Fruit fly (Drosophila melanogaster) whole organism, prepupa: ENCODE results near the gene CG31321.

Experiments
- CG6276 ChIP-seq: fragments of 200-800 bp; sonication (Bioruptor generic); optimal IDR thresholded peaks from 2 replicates; lab custom pipeline; 2017; ENCODE audit warnings: missing biosample characterization, mild to moderate bottlenecking, missing genetic modification characterization
- CG6792 ChIP-seq: fragments of 200-800 bp; sonication (Bioruptor generic); optimal IDR thresholded peaks from 3 replicates; lab custom pipeline; 2016; ENCODE audit warnings: missing biosample characterization, missing genetic modification characterization
- OdsH ChIP-seq: fragments of 200-800 bp; sonication (Bioruptor generic); optimal IDR thresholded peaks from 3 replicates; lab custom pipeline; 2016; ENCODE audit warnings: missing biosample characterization, missing genetic modification characterization
- Sox102F ChIP-seq: fragments of 200-800 bp; sonication (Bioruptor generic); optimal IDR thresholded peaks from 2 replicates; lab custom pipeline; 2016; ENCODE audit warnings: missing biosample characterization, mild to moderate bottlenecking, missing genetic modification characterization
- fkh ChIP-seq: fragments of 200-800 bp; sonication (Bioruptor generic); optimal IDR thresholded peaks from 3 replicates; lab custom pipeline; 2017; ENCODE audit warnings: missing biosample characterization, mild to moderate bottlenecking, missing genetic modification characterization, moderate library complexity
- pdm3 ChIP-seq: fragments of 200-800 bp; sonication (Bioruptor generic); optimal IDR thresholded peaks from 3 replicates; lab custom pipeline; 2016; ENCODE audit warnings: missing biosample characterization, missing genetic modification characterization

DNA sequence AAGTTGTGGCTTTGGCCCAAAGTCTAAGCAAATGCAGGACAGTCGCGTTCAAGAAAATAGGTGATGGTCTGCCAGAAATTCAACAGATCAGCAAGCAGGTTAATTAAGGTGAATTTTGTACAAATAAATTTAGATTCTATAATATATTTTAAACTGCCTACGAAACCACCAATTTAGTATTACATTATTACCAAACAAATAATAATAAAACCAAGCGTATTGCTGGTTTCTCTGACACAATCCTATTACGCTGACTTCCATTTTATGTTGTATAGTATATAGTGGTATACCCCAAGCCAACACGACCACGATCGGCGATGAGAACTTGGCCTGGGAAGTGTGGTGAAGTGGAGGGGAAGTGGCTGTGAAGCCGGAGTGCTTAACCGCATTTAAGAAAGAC lies 18.7 kb upstream of the CG31321 start:
- peak; percentile 89 for TF ChIP-seq CG6276 (GFP tag; lab: Kevin White, UChicago)
- TF ChIP-seq CG6792 (GFP tag; lab: Kevin White, UChicago) = peak; percentile 77
- peak; percentile 82 for TF ChIP-seq OdsH
- peak; percentile 84 for TF ChIP-seq Sox102F (GFP tag; lab: Kevin White, UChicago)
- TF ChIP-seq fkh (GFP tag; lab: Kevin White, UChicago) = no peak
- TF ChIP-seq pdm3 (GFP tag; lab: Kevin White, UChicago) = peak; percentile 74
